Fruit fly (Drosophila melanogaster) whole organism, embryonic: ENCODE results near the gene osp.

Experiments used
- CG10209 ChIP-seq: fragments of 200-800 bp; sonication (Bioruptor generic); optimal IDR thresholded peaks from 3 replicates; lab custom pipeline; 2017; ENCODE audit warnings: missing biosample characterization, mild to moderate bottlenecking, missing genetic modification characterization, missing genetic modification reagents
- CG12071 ChIP-seq: fragments of 200-800 bp; sonication (Bioruptor generic); optimal IDR thresholded peaks from 3 replicates; lab custom pipeline; 2018; ENCODE audit warnings: missing biosample characterization, mild to moderate bottlenecking, missing genetic modification characterization
- CG14667 ChIP-seq: fragments of 200-800 bp; sonication (Bioruptor generic); IDR thresholded peaks from 2 replicates; pipeline ENCODE4 v1.3.6; 2022; ENCODE audit warnings: missing biosample characterization, missing genetic modification characterization
- CG15011 ChIP-seq: fragments of 200-800 bp; sonication (Bioruptor generic); optimal IDR thresholded peaks from 3 replicates; lab custom pipeline; 2018; ENCODE audit warnings: missing biosample characterization, mild to moderate bottlenecking, missing genetic modification characterization
- CG1792 ChIP-seq: fragments of 200-800 bp; sonication (Bioruptor generic); optimal IDR thresholded peaks from 2 replicates; lab custom pipeline; 2016; ENCODE audit warnings: missing biosample characterization, missing genetic modification characterization
- CG18262 ChIP-seq: fragments of 200-800 bp; optimal IDR thresholded peaks from 3 replicates; lab custom pipeline; 2019; ENCODE audit warnings: missing biosample characterization, mild to moderate bottlenecking, missing genetic modification characterization, moderate library complexity
- CG2199 ChIP-seq: fragments of 200-800 bp; sonication (Bioruptor generic); IDR thresholded peaks from 3 replicates; pipeline ENCODE4 v1.3.6; 2022; ENCODE audit warnings: missing biosample characterization, missing genetic modification characterization
- CG2889 ChIP-seq: fragments of 200-800 bp; sonication (Bioruptor generic); IDR thresholded peaks from 3 replicates; pipeline ENCODE4 v1.3.6; 2022; ENCODE audit warnings: missing biosample characterization, missing genetic modification characterization
- CG30431 ChIP-seq: fragments of 200-800 bp; sonication (Bioruptor generic); optimal IDR thresholded peaks from 2 replicates; lab custom pipeline; 2017; ENCODE audit warnings: missing biosample characterization, missing genetic modification characterization
- CG32532 ChIP-seq: fragments of 200-800 bp; sonication (Bioruptor generic); IDR thresholded peaks from 2 replicates; pipeline ENCODE4 v1.3.6; 2022; ENCODE audit warnings: missing biosample characterization, missing genetic modification characterization
- CG3726 ChIP-seq: fragments of 200-800 bp; sonication (Bioruptor generic); IDR thresholded peaks from 3 replicates; pipeline ENCODE4, ENCODE4 v1.3.6; 2022; ENCODE audit warnings: missing biosample characterization, missing genetic modification characterization
- CG5180 ChIP-seq: fragments of 200-800 bp; sonication (Bioruptor generic); optimal IDR thresholded peaks from 3 replicates; lab custom pipeline; 2017; ENCODE audit warnings: missing biosample characterization, missing genetic modification characterization, mild to moderate bottlenecking, moderate library complexity, missing genetic modification reagents
- CG6254 ChIP-seq: fragments of 200-800 bp; sonication (Bioruptor generic); optimal IDR thresholded peaks from 3 replicates; lab custom pipeline; 2017; ENCODE audit warnings: mild to moderate bottlenecking, missing biosample characterization, missing genetic modification reagents, missing genetic modification characterization
- D19A ChIP-seq: fragments of 200-800 bp; optimal IDR thresholded peaks from 3 replicates; lab custom pipeline; 2019; ENCODE audit warnings: missing biosample characterization, mild to moderate bottlenecking, missing genetic modification characterization, moderate library complexity
- Dfd ChIP-seq, 2 experiments: fragments of >200 bp; optimal IDR thresholded peaks; 2 replicates each; lab custom pipeline; 2017; ENCODE audit warnings: missing biosample characterization in 2 of 2, missing genetic modification characterization in 2 of 2
- H15 ChIP-seq: fragments of 200-800 bp; sonication (Bioruptor generic); IDR thresholded peaks from 3 replicates; pipeline ENCODE4 v1.3.6; 2022; ENCODE audit warnings: missing biosample characterization, missing genetic modification characterization
- HHEX ChIP-seq: fragments of 200-800 bp; sonication (Bioruptor generic); optimal IDR thresholded peaks from 3 replicates; lab custom pipeline; 2017; ENCODE audit warnings: missing biosample characterization, mild to moderate bottlenecking, missing genetic modification characterization, missing genetic modification reagents
- HLHmδ ChIP-seq: fragments of 200-800 bp; sonication (Bioruptor generic); optimal IDR thresholded peaks from 2 replicates; lab custom pipeline; 2018; ENCODE audit warnings: missing biosample characterization, mild to moderate bottlenecking, missing genetic modification characterization, moderate library complexity
- Mes4 ChIP-seq: fragments of 200-800 bp; sonication (Bioruptor generic); optimal IDR thresholded peaks from 2 replicates; lab custom pipeline; 2016; ENCODE audit warnings: missing biosample characterization, missing genetic modification characterization
- NfI ChIP-seq: fragments of 200-800 bp; sonication (Bioruptor generic); optimal IDR thresholded peaks from 3 replicates; lab custom pipeline; 2018; ENCODE audit warnings: missing biosample characterization, mild to moderate bottlenecking, missing genetic modification characterization, moderate library complexity
- Sin3A ChIP-seq: fragments of >200 bp; optimal IDR thresholded peaks from 2 replicates; lab custom pipeline; 2018
- TFAM ChIP-seq: fragments of 200-800 bp; sonication (Bioruptor generic); optimal IDR thresholded peaks from 2 replicates; lab custom pipeline; 2017; ENCODE audit warnings: missing biosample characterization, missing genetic modification characterization, inconsistent platforms
- Usf ChIP-seq: fragments of 200-800 bp; sonication (Bioruptor generic); optimal IDR thresholded peaks from 2 replicates; lab custom pipeline; 2017; ENCODE audit warnings: missing genotype, missing biosample characterization, missing genetic modification characterization
- YL-1 ChIP-seq: fragments of 200-800 bp; sonication (Bioruptor generic); optimal IDR thresholded peaks from 3 replicates; lab custom pipeline; 2017; ENCODE audit warnings: missing biosample characterization, mild to moderate bottlenecking, missing genetic modification characterization
- abd-A ChIP-seq: fragments of 200-800 bp; sonication (Bioruptor generic); optimal IDR thresholded peaks from 3 replicates; lab custom pipeline; 2019; ENCODE audit warnings: missing biosample characterization, mild to moderate bottlenecking, missing genetic modification characterization, moderate library complexity
- amos ChIP-seq: fragments of 200-800 bp; sonication (Bioruptor generic); IDR thresholded peaks from 2 replicates; pipeline ENCODE4 v1.3.6; 2022; ENCODE audit warnings: missing biosample characterization, missing genetic modification characterization; ENCODE audit not compliant: partially characterized antibody
- az2 ChIP-seq: fragments of 200-800 bp; sonication (Bioruptor generic); optimal IDR thresholded peaks from 3 replicates; lab custom pipeline; 2016; ENCODE audit warnings: missing biosample characterization, missing genetic modification characterization
- cwo ChIP-seq: fragments of 200-800 bp; sonication (Bioruptor generic); optimal IDR thresholded peaks from 3 replicates; lab custom pipeline; 2017; ENCODE audit warnings: missing biosample characterization, missing genetic modification characterization, mild to moderate bottlenecking, moderate library complexity, missing genetic modification reagents
- dan ChIP-seq: fragments of 200-800 bp; sonication (Bioruptor generic); IDR thresholded peaks from 2 replicates; pipeline ENCODE4 v1.3.6; 2022; ENCODE audit warnings: missing biosample characterization, missing genetic modification characterization
- ham ChIP-seq: fragments of 200-800 bp; sonication (Bioruptor generic); IDR thresholded peaks from 2 replicates; pipeline ENCODE4 v1.3.6; 2022; ENCODE audit warnings: missing biosample characterization, missing genetic modification characterization
- her ChIP-seq: fragments of 200-800 bp; sonication (Bioruptor generic); optimal IDR thresholded peaks from 2 replicates; lab custom pipeline; 2016; ENCODE audit warnings: missing biosample characterization, missing genetic modification characterization
- hkb ChIP-seq, 2 experiments: fragments of 200-800 bp in 1 of 2; fragments of >200 bp in 1 of 2; sonication (Bioruptor generic) in 1 of 2; IDR thresholded peaks in 1 of 2; optimal IDR thresholded peaks in 1 of 2; 2 replicates each; pipeline versions ENCODE4 v1.3.6 to Lab custom; 2017 to 2022; ENCODE audit warnings: missing biosample characterization in 1 of 2, missing genetic modification characterization in 1 of 2
- inv ChIP-seq: fragments of 200-800 bp; sonication (Bioruptor generic); IDR thresholded peaks from 2 replicates; pipeline ENCODE4 v1.3.6; 2022; ENCODE audit warnings: missing biosample characterization, missing genetic modification characterization; ENCODE audit not compliant: partially characterized antibody
- jing ChIP-seq: fragments of 200-800 bp; sonication (Bioruptor generic); optimal IDR thresholded peaks from 2 replicates; lab custom pipeline; 2018; ENCODE audit warnings: missing biosample characterization, mild to moderate bottlenecking, missing genetic modification characterization
- klu ChIP-seq: fragments of 200-800 bp; sonication (Bioruptor generic); IDR thresholded peaks from 2 replicates; pipeline ENCODE4 v1.3.6; 2022; ENCODE audit warnings: missing biosample characterization, missing genetic modification characterization
- lmd ChIP-seq: fragments of 200-800 bp; sonication (Bioruptor generic); IDR thresholded peaks from 2 replicates; pipeline ENCODE4 v1.3.6; 2022; ENCODE audit warnings: missing biosample characterization, missing genetic modification characterization
- lola ChIP-seq, 3 experiments: fragments of >200 bp in 2 of 3; fragments of 200-800 bp in 1 of 3; sonication (Bioruptor generic) in 1 of 3; optimal IDR thresholded peaks; 2 replicates each; lab custom pipeline; 2017 to 2019; ENCODE audit warnings: missing biosample characterization in 3 of 3, missing genetic modification characterization in 3 of 3, mild to moderate bottlenecking in 1 of 3, moderate library complexity in 1 of 3
- odd ChIP-seq: fragments of 200-800 bp; sonication (Bioruptor generic); optimal IDR thresholded peaks from 2 replicates; lab custom pipeline; 2017; ENCODE audit warnings: missing biosample characterization, mild to moderate bottlenecking, missing genetic modification characterization
- pnt ChIP-seq: fragments of 200-800 bp; sonication (Bioruptor generic); optimal IDR thresholded peaks from 3 replicates; lab custom pipeline; 2016; ENCODE audit warnings: missing biosample characterization, missing genetic modification characterization
- pum ChIP-seq: fragments of 200-800 bp; sonication (Bioruptor generic); optimal IDR thresholded peaks from 2 replicates; lab custom pipeline; 2016; ENCODE audit warnings: missing biosample characterization, missing genetic modification characterization
- sd ChIP-seq: fragments of 200-800 bp; sonication (Bioruptor generic); optimal IDR thresholded peaks from 3 replicates; lab custom pipeline; 2018; ENCODE audit warnings: missing biosample characterization, mild to moderate bottlenecking, missing genetic modification characterization, moderate library complexity
- sens-2 ChIP-seq: fragments of 200-800 bp; sonication (Bioruptor generic); IDR thresholded peaks from 2 replicates; pipeline ENCODE4 v1.3.6; 2022; ENCODE audit warnings: missing biosample characterization, missing genetic modification characterization
- sim ChIP-seq: fragments of 200-800 bp; sonication (Bioruptor generic); IDR thresholded peaks from 2 replicates; pipeline ENCODE4 v1.3.6; 2022; ENCODE audit warnings: missing biosample characterization, missing genetic modification characterization
- so ChIP-seq: fragments of 200-800 bp; sonication (Bioruptor generic); IDR thresholded peaks from 3 replicates; pipeline ENCODE4 v1.3.6; 2022; ENCODE audit warnings: missing biosample characterization, missing genetic modification characterization
- tgo ChIP-seq: fragments of 200-800 bp; sonication (Bioruptor generic); IDR thresholded peaks from 3 replicates; pipeline ENCODE4 v1.3.6; 2022; ENCODE audit warnings: missing biosample characterization, missing genetic modification characterization
- tup ChIP-seq: fragments of 200-800 bp; sonication (Bioruptor generic); optimal IDR thresholded peaks from 2 replicates; lab custom pipeline; 2016; ENCODE audit warnings: missing biosample characterization, mild to moderate bottlenecking, missing genetic modification characterization, moderate library complexity
- twi ChIP-seq: fragments of 200-800 bp; optimal IDR thresholded peaks from 2 replicates; lab custom pipeline; 2019; ENCODE audit warnings: missing biosample characterization, mild to moderate bottlenecking, missing genetic modification characterization, moderate library complexity
- tx ChIP-seq: fragments of 200-800 bp; sonication (Bioruptor generic); optimal IDR thresholded peaks from 2 replicates; lab custom pipeline; 2016; ENCODE audit warnings: missing biosample characterization, missing genetic modification characterization
- zf30C ChIP-seq: fragments of 200-800 bp; sonication (Bioruptor generic); optimal IDR thresholded peaks from 3 replicates; lab custom pipeline; 2018; ENCODE audit warnings: missing biosample characterization, mild to moderate bottlenecking, missing genetic modification characterization

Gene osp

DNA sequence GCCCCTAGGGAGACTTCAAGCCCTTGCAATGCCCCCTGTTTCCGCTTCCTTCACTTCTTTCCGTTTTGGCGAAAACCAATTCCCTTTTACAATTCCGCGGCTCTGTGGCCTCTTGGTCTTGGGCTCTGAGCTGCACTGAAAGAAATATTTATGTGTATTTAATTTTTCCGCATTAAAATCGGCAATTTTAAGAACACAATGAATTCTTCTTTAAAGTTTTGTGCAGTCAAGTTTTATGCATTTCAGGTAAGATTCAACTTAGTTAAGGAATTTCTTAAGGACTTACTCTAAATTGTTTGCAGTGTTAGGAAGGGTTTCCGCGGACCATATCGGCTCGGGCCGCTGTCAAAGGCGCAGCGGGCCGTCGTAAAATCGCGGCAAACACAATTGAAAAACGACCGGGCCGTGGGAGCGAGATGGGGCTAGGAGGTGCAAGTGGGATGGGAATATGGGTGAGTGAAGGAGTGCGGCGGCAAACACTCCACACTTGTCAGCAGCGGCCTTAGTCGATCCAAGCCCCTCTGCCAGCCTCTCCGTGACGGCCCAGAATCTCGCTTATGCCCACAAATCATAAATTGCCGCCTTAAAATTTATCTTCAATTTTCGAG lies 136.9 kb downstream of the osp start (continued):
- TF ChIP-seq HLHmδ (GFP tag; lab: Kevin White, UChicago) (no peak), dan (0 out of 2 replicates have a peak, but pooled peaks have one; percentile 41), jing (GFP tag; lab: Kevin White, UChicago) (peak; percentile 24), CG30431 (peak; percentile 65), CG2889 (GFP tag; lab: Robert Waterston, UW) (0 out of 3 replicates have a peak, but pooled peaks have one; percentile 29), hkb (optimal IDR thresholded peaks at IDR 0.05; lab: Kevin White, UChicago) (no peak), hkb (GFP tag; IDR thresholded peaks at IDR 0.05; lab: Robert Waterston, UW) (peak; percentile 55; the same call in 1 of the 2 replicates), CG10209 (GFP tag; lab: Kevin White, UChicago) (peak; percentile 61), az2 (peak; percentile 54), lmd (peak; percentile 30; the same call in 1 of the 2 replicates), CG2199 (GFP tag; lab: Robert Waterston, UW) (no peak), D19A (peak; percentile 50), CG12071 (peak; percentile 45), twi (tag; lab: Kevin White, UChicago) (no peak), ham (GFP tag; lab: Robert Waterston, UW) (no peak), YL-1 (GFP tag; lab: Kevin White, UChicago) (no peak), Dfd (GFP tag; optimal IDR thresholded peaks at IDR 0.05; lab: Kevin White, UChicago) (no peak), HHEX (peak; percentile 51), sd (tag; lab: Kevin White, UChicago) (no peak), cwo (peak; percentile 9), inv (GFP tag; lab: Robert Waterston, UW) (no peak), so (no peak), sim (GFP tag; lab: Robert Waterston, UW) (0 out of 2 replicates have a peak, but pooled peaks have one; percentile 31), sens-2 (GFP tag; lab: Robert Waterston, UW) (0 out of 2 replicates have a peak, but pooled peaks have one; percentile 18), odd (peak; percentile 5), CG32532 (GFP tag; lab: Robert Waterston, UW) (peak; percentile 33; the same call in 1 of the 2 replicates), pnt (GFP tag; lab: Kevin White, UChicago) (peak; percentile 50), Usf (GFP tag; lab: Kevin White, UChicago) (peak; percentile 23), CG18262 (tag; lab: Kevin White, UChicago) (peak; percentile 79), NfI (GFP tag; lab: Kevin White, UChicago) (peak; percentile 36), CG6254 (GFP tag; lab: Kevin White, UChicago) (peak; percentile 75), TFAM (GFP tag; lab: Kevin White, UChicago) (no peak), H15 (GFP tag; lab: Robert Waterston, UW) (0 out of 3 replicates have a peak, but pooled peaks have one; percentile 49), Mes4 (GFP tag; lab: Kevin White, UChicago) (peak; percentile 39), pum (GFP tag; lab: Kevin White, UChicago) (peak; percentile 61), tgo (peak; percentile 43; the same call in 2 of the 3 replicates), Sin3A (lab: Kevin White, UChicago) (no peak), her (peak; percentile 66), CG5180 (GFP tag; lab: Kevin White, UChicago) (no peak), CG3726 (GFP tag; lab: Robert Waterston, UW) (0 out of 3 replicates have a peak, but pooled peaks have one; percentile 40), tx (GFP tag; lab: Kevin White, UChicago) (peak; percentile 50), CG15011 (peak; percentile 31), abd-A (tag; lab: Kevin White, UChicago) (no peak), klu (GFP tag; lab: Robert Waterston, UW) (no peak), amos (GFP tag; lab: Robert Waterston, UW) (no peak), zf30C (GFP tag; lab: Kevin White, UChicago) (peak; percentile 55), lola (GFP tag; optimal IDR thresholded peaks at IDR 0.05; lab: Kevin White, UChicago) (peak in 1 of 3 experiments; percentile 81), CG1792 (no peak), CG14667 (GFP tag; lab: Robert Waterston, UW) (no peak), tup (GFP tag; lab: Kevin White, UChicago) (no peak)
